Worm (Caenorhabditis elegans) whole organism, early embryonic: ENCODE measurements around the gene sym-4.

ENCODE experiments used
- B0310.2 ChIP-seq: sonication (generic microtip); optimal IDR thresholded peaks from 2 replicates; lab custom pipeline; 2016; ENCODE audit warnings: mild to moderate bottlenecking, missing genetic modification characterization, missing compliant biosample characterization
- F13C5.2 ChIP-seq: sonication (generic microtip); optimal IDR thresholded peaks from 2 replicates; lab custom pipeline; 2017; ENCODE audit warnings: mild to moderate bottlenecking, missing genetic modification characterization, inconsistent platforms, missing compliant biosample characterization
- aly-1 ChIP-seq: sonication (generic microtip); optimal IDR thresholded peaks from 2 replicates; lab custom pipeline; 2016; ENCODE audit warnings: missing genetic modification characterization, missing compliant biosample characterization
- ama-1 ChIP-seq: fragments of 150-350 bp; optimal IDR thresholded peaks from 2 replicates; lab custom pipeline; 2014
- ceh-13 ChIP-seq: fragments of 200-800 bp; sonication (Bioruptor generic); optimal IDR thresholded peaks from 2 replicates; lab custom pipeline; 2018; ENCODE audit warnings: mild to moderate bottlenecking, missing genetic modification characterization, missing compliant biosample characterization
- ceh-36 ChIP-seq: sonication (generic microtip); optimal IDR thresholded peaks from 2 replicates; lab custom pipeline; 2016; ENCODE audit warnings: missing genetic modification characterization, inconsistent platforms, missing compliant biosample characterization
- ets-7 ChIP-seq: sonication (generic microtip); optimal IDR thresholded peaks from 2 replicates; lab custom pipeline; 2016; ENCODE audit warnings: missing genotype, missing genetic modification characterization, missing compliant biosample characterization
- flt-1 ChIP-seq: fragments of 200-800 bp; sonication (Bioruptor generic); IDR thresholded peaks from 2 replicates; pipeline ENCODE4 v1.3.6; 2022; ENCODE audit warnings: missing genetic modification characterization, missing compliant biosample characterization
- hmg-4 ChIP-seq: fragments of 200-800 bp; sonication (Bioruptor generic); optimal IDR thresholded peaks from 2 replicates; lab custom pipeline; 2018; ENCODE audit warnings: mild to moderate bottlenecking, missing genetic modification characterization, missing compliant biosample characterization
- pes-1 ChIP-seq: fragments of 200-800 bp; sonication (Bioruptor generic); IDR thresholded peaks from 2 replicates; pipeline ENCODE4 v1.3.6; 2022; ENCODE audit warnings: missing genetic modification reagents, missing genetic modification characterization, missing compliant biosample characterization
- sea-1 ChIP-seq: fragments of 200-800 bp; sonication (Bioruptor generic); conservative IDR thresholded peaks from 2 replicates; pipeline ENCODE4 v1.3.6; 2022; ENCODE audit warnings: missing genetic modification characterization, missing compliant biosample characterization
- tbx-37 ChIP-seq: fragments of 200-800 bp; sonication (Bioruptor generic); conservative IDR thresholded peaks from 2 replicates; pipeline ENCODE4 v1.3.6; 2022; ENCODE audit warnings: missing genetic modification reagents, missing genetic modification characterization, missing compliant biosample characterization
- tra-4 ChIP-seq: sonication (generic microtip); optimal IDR thresholded peaks from 2 replicates; lab custom pipeline; 2017; ENCODE audit warnings: missing genetic modification characterization, missing compliant biosample characterization

ce11 chrX:14175740-14176139, 6.3 kb upstream of the sym-4 start, which contains the start of gene C37E2.2:
- TF ChIP-seq ama-1 (no peak), flt-1 (no peak), tra-4 (tag; lab: Kevin White, UChicago) (no peak), aly-1 (tag; lab: Kevin White, UChicago) (no peak), pes-1 (GFP tag; lab: Robert Waterston, UW) (no peak), ets-7 (no peak), B0310.2 (no peak), hmg-4 (GFP tag; lab: Kevin White, UChicago) (no peak), ceh-13 (no peak), tbx-37 (GFP tag; lab: Robert Waterston, UW) (no peak), sea-1 (GFP tag; lab: Robert Waterston, UW) (no peak), F13C5.2 (tag; lab: Kevin White, UChicago) (no peak), ceh-36 (tag; lab: Kevin White, UChicago) (no peak)
